Worm (Caenorhabditis elegans) whole organism, L4/young adult: ENCODE data around the gene srsx-7.

Source experiments
- W03F9.2 ChIP-seq: fragments of 150-350 bp; optimal IDR thresholded peaks from 2 replicates; lab custom pipeline; 2014; ENCODE audit warnings: missing biosample characterization, missing genetic modification characterization
- dao-5 ChIP-seq: sonication (generic microtip); optimal IDR thresholded peaks from 2 replicates; lab custom pipeline; 2016; ENCODE audit warnings: missing genotype, missing genetic modification characterization, moderate library complexity, missing compliant biosample characterization
- him-1 ChIP-seq: sonication (generic microtip); optimal IDR thresholded peaks from 2 replicates; lab custom pipeline; 2016; ENCODE audit warnings: missing genotype, missing genetic modification reagents, missing genetic modification characterization, missing compliant biosample characterization

- TF ChIP-seq him-1 (tag; lab: Kevin White, UChicago) (no peak), W03F9.2 (tag; lab: Kevin White, UChicago) (no peak), dao-5 (tag; lab: Kevin White, UChicago) (no peak)
Observed at ce11 chrV:7893812-7894381, 31.7 kb upstream of the srsx-7 start, which contains the start of gene F40A3.6.
